Worm (Caenorhabditis elegans) whole organism, early embryonic: ENCODE results near the gene spe-19.

Source experiments
- F13C5.2 ChIP-seq: sonication (generic microtip); optimal IDR thresholded peaks from 2 replicates; lab custom pipeline; 2017; ENCODE audit warnings: mild to moderate bottlenecking, missing genetic modification characterization, inconsistent platforms, missing compliant biosample characterization
- aly-1 ChIP-seq: sonication (generic microtip); optimal IDR thresholded peaks from 2 replicates; lab custom pipeline; 2016; ENCODE audit warnings: missing genetic modification characterization, missing compliant biosample characterization
- ama-1 ChIP-seq: fragments of 150-350 bp; optimal IDR thresholded peaks from 2 replicates; lab custom pipeline; 2014
- ceh-36 ChIP-seq: sonication (generic microtip); optimal IDR thresholded peaks from 2 replicates; lab custom pipeline; 2016; ENCODE audit warnings: missing genetic modification characterization, inconsistent platforms, missing compliant biosample characterization
- hmg-4 ChIP-seq: fragments of 200-800 bp; sonication (Bioruptor generic); optimal IDR thresholded peaks from 2 replicates; lab custom pipeline; 2018; ENCODE audit warnings: mild to moderate bottlenecking, missing genetic modification characterization, missing compliant biosample characterization
- hnd-1 ChIP-seq: sonication (generic microtip); optimal IDR thresholded peaks from 2 replicates; lab custom pipeline; 2016; ENCODE audit warnings: missing genetic modification characterization, missing compliant biosample characterization
- pes-1 ChIP-seq: fragments of 200-800 bp; sonication (Bioruptor generic); IDR thresholded peaks from 2 replicates; pipeline ENCODE4 v1.3.6; 2022; ENCODE audit warnings: missing genetic modification reagents, missing genetic modification characterization, missing compliant biosample characterization

DNA sequence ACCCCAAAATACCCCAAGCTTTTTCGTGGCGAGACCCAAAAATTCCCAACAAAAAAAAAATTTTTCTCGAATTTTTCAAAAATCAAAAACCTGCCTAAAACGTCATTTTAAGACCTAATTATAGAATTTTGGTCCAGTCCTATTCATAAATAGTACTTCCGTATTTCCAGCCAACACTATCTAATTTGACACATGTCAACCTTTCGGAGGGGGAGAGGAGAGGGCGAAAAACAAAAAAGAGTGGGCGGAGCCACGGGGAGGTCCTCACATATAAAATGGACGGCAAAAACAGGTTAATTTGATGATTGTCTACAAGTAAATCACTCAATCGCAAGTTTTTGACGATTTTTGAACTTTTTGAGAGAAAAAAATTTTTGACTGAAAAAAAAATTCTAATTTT, 9.9 kb downstream of the spe-19 start, which contains the start of gene Y113G7A.16:
- TF ChIP-seq ama-1 (lab: Kevin White, UChicago) (no peak), hmg-4 (no peak), F13C5.2 (tag; lab: Kevin White, UChicago) (no peak), pes-1 (no peak), ceh-36 (tag; lab: Kevin White, UChicago) (no peak), aly-1 (tag; lab: Kevin White, UChicago) (no peak), hnd-1 (no peak)
